Worm (Caenorhabditis elegans) whole organism, L1 larva: ENCODE measurements around the gene spe-45.

Experiments
- F16B12.6 ChIP-seq: fragments of 150-350 bp; optimal IDR thresholded peaks from 2 replicates; lab custom pipeline; 2014; ENCODE audit warnings: missing biosample characterization, missing genetic modification characterization
- ceh-82 ChIP-seq, 3 experiments: fragments of 150-350 bp in 1 of 3; sonication (generic microtip) in 2 of 3; optimal IDR thresholded peaks; 2 replicates each; lab custom pipeline; 2014 to 2017; ENCODE audit warnings: missing biosample characterization in 3 of 3, missing genetic modification characterization in 3 of 3
- fkh-10 ChIP-seq: sonication (generic microtip); optimal IDR thresholded peaks from 2 replicates; lab custom pipeline; 2017; ENCODE audit warnings: missing biosample characterization, missing genetic modification reagents, missing genetic modification characterization
- hlh-17 ChIP-seq: fragments of 200-800 bp; sonication (Bioruptor generic); optimal IDR thresholded peaks from 2 replicates; lab custom pipeline; 2018; ENCODE audit warnings: missing genetic modification characterization, mild to moderate bottlenecking, missing compliant biosample characterization, moderate library complexity, borderline replicate concordance
- nhr-28 ChIP-seq: fragments of 150-350 bp; optimal IDR thresholded peaks from 2 replicates; lab custom pipeline; 2014; ENCODE audit warnings: missing biosample characterization, missing genetic modification characterization
- nhr-47 ChIP-seq: sonication (generic microtip); optimal IDR thresholded peaks from 2 replicates; lab custom pipeline; 2016; ENCODE audit warnings: mild to moderate bottlenecking, missing genetic modification characterization, moderate library complexity, missing compliant biosample characterization
- sox-4 ChIP-seq: sonication (generic microtip); optimal IDR thresholded peaks from 2 replicates; lab custom pipeline; 2016; ENCODE audit warnings: missing genetic modification characterization, missing compliant biosample characterization

- no peak for TF ChIP-seq ceh-82 (tag; optimal IDR thresholded peaks at IDR 0.05; lab: Kevin White, UChicago)
- TF ChIP-seq fkh-10, result no peak
- no peak for TF ChIP-seq F16B12.6 (tag; lab: Kevin White, UChicago)
- no peak for TF ChIP-seq hlh-17 (GFP tag; lab: Kevin White, UChicago)
- no peak for TF ChIP-seq sox-4 (tag; lab: Kevin White, UChicago)
- no peak for TF ChIP-seq nhr-47 (tag; lab: Kevin White, UChicago)
- no peak for TF ChIP-seq nhr-28
These were observed 8.5 kb upstream of the spe-45 start, which contains the start of gene acs-20 for ce11 chrIV:12398437-12398836.
